Worm (Caenorhabditis elegans): ENCODE measurements around the gene skr-8.
"Not testable (repeated sequence)": the region's sequence is repeated elsewhere in the genome, so short reads cannot be mapped to it uniquely, and the experiment has no call there.

Gene skr-8

DNA sequence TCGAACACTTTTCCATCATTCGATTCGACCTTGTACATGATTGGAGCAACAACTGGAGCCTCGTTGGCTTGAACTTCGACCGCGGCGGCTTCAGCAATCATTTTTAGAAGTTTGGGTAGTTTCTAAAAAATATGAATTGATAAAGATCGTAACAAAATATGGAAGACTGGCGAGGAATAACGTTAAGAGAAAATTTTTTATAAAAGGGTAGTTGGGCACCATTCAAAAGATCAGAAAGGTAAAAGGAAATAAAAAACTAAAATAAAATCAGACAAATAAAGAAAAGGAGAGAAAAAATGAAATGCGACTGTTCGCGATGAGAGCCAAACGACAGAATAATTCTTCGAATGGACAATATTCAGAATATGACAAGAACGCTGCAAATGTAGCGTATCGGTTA lies at the start of gene skr-8:
TSS of gene skr-8 (minus strand) at position 101 of the 400 bp plus-strand sequence.
- not testable (repeated sequence) for TF ChIP-seq mep-1 (tag; optimal IDR thresholded peaks at IDR 0.05); sem-2 (GFP tag; optimal IDR thresholded peaks at IDR 0.05); nhr-76 (tag; optimal IDR thresholded peaks at IDR 0.05)

ce11 chrIV:17215070-17215469 lies 49.4 kb upstream of the skr-8 start:
- TF ChIP-seq cnd-1 (tag; optimal IDR thresholded peaks at IDR 0.05) (peak; percentile 79), tbx-8 (GFP tag; optimal IDR thresholded peaks at IDR 0.05) (no peak), lin-32 (GFP tag; optimal IDR thresholded peaks at IDR 0.05) (peak; percentile 86), unc-120 (tag; optimal IDR thresholded peaks at IDR 0.05; ENCODE audit: poor library complexity, severe bottlenecking) (peak; percentile 93), zip-8 (tag; optimal IDR thresholded peaks at IDR 0.05) (no peak), hlh-1 (tag; optimal IDR thresholded peaks at IDR 0.05) (peak; percentile 78)

ce11 chrIV:17210754-17211153 lies 45.1 kb upstream of the skr-8 start:
- TF ChIP-seq ceh-43 (GFP tag; optimal IDR thresholded peaks at IDR 0.05), result no peak
- no peak for TF ChIP-seq bed-3 (GFP tag; optimal IDR thresholded peaks at IDR 0.05)
- TF ChIP-seq mep-1 (tag; optimal IDR thresholded peaks at IDR 0.05), result no peak
- no peak for TF ChIP-seq elt-1 (tag; optimal IDR thresholded peaks at IDR 0.05; ENCODE audit: borderline replicate concordance, insufficient read depth)

DNA sequence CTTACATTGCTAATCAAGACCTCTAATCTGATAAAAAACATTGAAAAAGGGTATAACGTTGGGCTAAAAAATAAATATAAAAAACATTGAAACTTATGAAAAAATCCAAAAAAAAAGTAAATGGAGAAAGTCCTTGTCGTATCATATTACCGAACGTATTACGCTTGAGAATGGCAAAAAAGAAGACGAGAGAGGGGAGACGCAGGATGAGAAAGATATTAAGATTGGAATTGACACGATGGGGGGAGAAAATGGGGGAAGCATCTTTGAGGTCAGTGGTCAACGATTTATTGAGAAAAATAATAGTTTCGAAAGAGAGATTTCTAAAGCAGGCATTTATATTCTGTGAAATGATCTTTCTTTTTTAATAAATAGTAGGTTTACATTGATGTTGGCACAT lies 43.7 kb upstream of the skr-8 start:
- TF ChIP-seq snpc-4 (tag; optimal IDR thresholded peaks at IDR 0.05), result no peak
- no peak for TF ChIP-seq bed-3 (GFP tag; optimal IDR thresholded peaks at IDR 0.05)
- TF ChIP-seq ham-2 (GFP tag; optimal IDR thresholded peaks at IDR 0.05), result no peak
- TF ChIP-seq zip-8 (tag; optimal IDR thresholded peaks at IDR 0.05), result no peak
- TF ChIP-seq mep-1 (tag; optimal IDR thresholded peaks at IDR 0.05), result no peak
- no peak for TF ChIP-seq unc-120 (tag; optimal IDR thresholded peaks at IDR 0.05; ENCODE audit: poor library complexity, severe bottlenecking)
- no peak for TF ChIP-seq lin-32 (GFP tag; optimal IDR thresholded peaks at IDR 0.05)

- TF ChIP-seq unc-120 (tag; optimal IDR thresholded peaks at IDR 0.05; ENCODE audit: poor library complexity, severe bottlenecking) (no peak), cnd-1 (tag; optimal IDR thresholded peaks at IDR 0.05) (no peak), bed-3 (GFP tag; optimal IDR thresholded peaks at IDR 0.05) (no peak), unc-39 (tag; optimal IDR thresholded peaks at IDR 0.05) (no peak), sptf-1 (tag; optimal IDR thresholded peaks at IDR 0.05) (no peak), nhr-237 (tag; optimal IDR thresholded peaks at IDR 0.05) (no peak), drap-1 (GFP tag; optimal IDR thresholded peaks at IDR 0.05) (no peak), nhr-2 (tag; optimal IDR thresholded peaks at IDR 0.05) (no peak)
Observed at ce11 chrIV:17207864-17208263, 42.2 kb upstream of the skr-8 start.

- TF ChIP-seq cnd-1 (tag; optimal IDR thresholded peaks at IDR 0.05) (peak; percentile 25), nhr-237 (tag; optimal IDR thresholded peaks at IDR 0.05) (no peak)
Observed at ce11 chrIV:17206745-17207144, 41.1 kb upstream of the skr-8 start, which contains the start of gene cnnm-1. cnnm-1 (minus strand) TSS chrIV:17206845.

ce11 chrIV:17199706-17200105 lies 34.1 kb upstream of the skr-8 start:
- no peak for TF ChIP-seq tbx-8 (GFP tag; optimal IDR thresholded peaks at IDR 0.05)
- TF ChIP-seq zip-8 (tag; optimal IDR thresholded peaks at IDR 0.05), result peak; percentile 67

- TF ChIP-seq unc-62 (GFP tag; optimal IDR thresholded peaks at IDR 0.05) (no peak), sem-2 (GFP tag; optimal IDR thresholded peaks at IDR 0.05) (no peak), ceh-43 (GFP tag; optimal IDR thresholded peaks at IDR 0.05) (no peak), cnd-1 (tag; optimal IDR thresholded peaks at IDR 0.05) (no peak), nhr-76 (tag; optimal IDR thresholded peaks at IDR 0.05) (no peak), lsy-2 (tag; optimal IDR thresholded peaks at IDR 0.05) (no peak), mls-2 (tag; optimal IDR thresholded peaks at IDR 0.05) (no peak), nhr-28 (tag; optimal IDR thresholded peaks at IDR 0.05) (no peak), snpc-4 (tag; optimal IDR thresholded peaks at IDR 0.05) (no peak), ceh-83 (GFP tag; optimal IDR thresholded peaks at IDR 0.05) (no peak), zip-8 (tag; optimal IDR thresholded peaks at IDR 0.05) (no peak), sptf-1 (tag; optimal IDR thresholded peaks at IDR 0.05) (no peak), lin-13 (tag; optimal IDR thresholded peaks at IDR 0.05) (no peak), ces-1 (GFP tag; optimal IDR thresholded peaks at IDR 0.05) (no peak), mep-1 (tag; optimal IDR thresholded peaks at IDR 0.05) (no peak), elt-3 (tag; optimal IDR thresholded peaks at IDR 0.05) (no peak), tbx-8 (GFP tag; optimal IDR thresholded peaks at IDR 0.05) (no peak), nhr-12 (tag; optimal IDR thresholded peaks at IDR 0.05) (no peak)
Observed at ce11 chrIV:17193491-17193890, 27.9 kb upstream of the skr-8 start.
